Fruit fly (Drosophila melanogaster) whole organism, embryonic: ENCODE measurements around the gene CG9483.

Experiments
- CG18599 ChIP-seq: fragments of 200-800 bp; sonication (Bioruptor generic); optimal IDR thresholded peaks from 3 replicates; lab custom pipeline; 2017; ENCODE audit warnings: missing biosample characterization, missing genetic modification characterization, mild to moderate bottlenecking, moderate library complexity, missing genetic modification reagents
- CG2875 ChIP-seq: fragments of 200-800 bp; sonication (Bioruptor generic); optimal IDR thresholded peaks from 2 replicates; lab custom pipeline; 2017; ENCODE audit warnings: missing biosample characterization, mild to moderate bottlenecking, missing genetic modification characterization, missing genetic modification reagents
- CG31365 ChIP-seq: fragments of 200-800 bp; sonication (Bioruptor generic); optimal IDR thresholded peaks from 2 replicates; lab custom pipeline; 2018; ENCODE audit warnings: missing biosample characterization, mild to moderate bottlenecking, missing genetic modification characterization
- CG33213 ChIP-seq: fragments of 200-800 bp; sonication (Bioruptor generic); optimal IDR thresholded peaks from 3 replicates; lab custom pipeline; 2016; ENCODE audit warnings: missing biosample characterization, missing genetic modification characterization
- CG7786 ChIP-seq: fragments of 200-800 bp; sonication (Bioruptor generic); optimal IDR thresholded peaks from 2 replicates; lab custom pipeline; 2016; ENCODE audit warnings: missing biosample characterization, missing genetic modification characterization
- CTCF ChIP-seq: fragments of 200-800 bp; sonication (Bioruptor generic); optimal IDR thresholded peaks from 2 replicates; lab custom pipeline; 2017; ENCODE audit warnings: missing biosample characterization, mild to moderate bottlenecking, missing genetic modification characterization, moderate library complexity
- CrebB ChIP-seq: fragments of 200-800 bp; sonication (Bioruptor generic); optimal IDR thresholded peaks from 3 replicates; lab custom pipeline; 2018; ENCODE audit warnings: missing biosample characterization, mild to moderate bottlenecking, missing genetic modification characterization
- Dbx ChIP-seq: fragments of 200-800 bp; sonication (Bioruptor generic); IDR thresholded peaks from 3 replicates; pipeline ENCODE4 v1.3.6; 2022; ENCODE audit warnings: missing biosample characterization, missing genetic modification characterization
- Dfd ChIP-seq, 2 experiments: fragments of >200 bp; optimal IDR thresholded peaks; 2 replicates each; lab custom pipeline; 2017; ENCODE audit warnings: missing biosample characterization in 2 of 2, missing genetic modification characterization in 2 of 2
- HLH3B ChIP-seq: fragments of 200-800 bp; sonication (Bioruptor generic); IDR thresholded peaks from 2 replicates; pipeline ENCODE4 v1.3.6; 2022; ENCODE audit warnings: missing biosample characterization, missing genetic modification characterization
- Hr39 ChIP-seq: fragments of >200 bp; optimal IDR thresholded peaks from 2 replicates; lab custom pipeline; 2017
- Rfx ChIP-seq: fragments of 200-800 bp; sonication (Bioruptor generic); IDR thresholded peaks from 2 replicates; pipeline ENCODE4 v1.3.6; 2022; ENCODE audit warnings: missing biosample characterization, missing genetic modification characterization
- crp ChIP-seq, 2 experiments: fragments of 200-800 bp; sonication (Bioruptor generic); optimal IDR thresholded peaks; 2 replicates in 1 of 2; 3 replicates in 1 of 2; lab custom pipeline; 2017; ENCODE audit warnings: missing biosample characterization in 2 of 2, missing genetic modification characterization in 2 of 2, mild to moderate bottlenecking in 1 of 2, moderate library complexity in 1 of 2
- scrt ChIP-seq: fragments of 200-800 bp; sonication (Bioruptor generic); optimal IDR thresholded peaks from 2 replicates; lab custom pipeline; 2018; ENCODE audit warnings: missing biosample characterization, mild to moderate bottlenecking, missing genetic modification characterization, moderate library complexity

DNA sequence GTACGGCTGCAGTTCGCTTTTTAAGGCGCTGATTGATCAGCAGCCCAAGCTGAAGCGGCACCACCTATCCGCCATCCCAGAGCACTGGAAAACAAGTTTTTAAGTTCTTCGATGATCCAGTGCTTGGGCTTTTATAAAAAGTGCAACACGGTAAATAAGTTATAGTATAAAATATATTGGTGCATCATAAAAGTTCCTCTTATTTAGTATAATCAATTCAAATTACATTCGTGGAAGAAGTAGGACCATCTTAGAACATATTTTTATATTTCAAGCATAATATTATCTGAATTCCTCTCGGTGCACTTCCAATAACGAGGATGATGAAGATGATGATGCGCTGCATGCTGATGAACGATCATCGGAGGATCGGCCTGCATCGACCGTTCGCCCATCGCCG lies 11.1 kb upstream of the CG9483 start:
- no peak for TF ChIP-seq Rfx
- TF ChIP-seq CG31365 (tag; lab: Kevin White, UChicago) = no peak
- no peak for TF ChIP-seq crp (GFP tag; optimal IDR thresholded peaks at IDR 0.05; lab: Kevin White, UChicago)
- TF ChIP-seq CG7786 (GFP tag; lab: Kevin White, UChicago) = no peak
- no peak for TF ChIP-seq CG33213 (GFP tag; lab: Kevin White, UChicago)
- TF ChIP-seq Hr39 = no peak
- no peak for TF ChIP-seq Dbx
- no peak for TF ChIP-seq CTCF
- TF ChIP-seq CG2875 (GFP tag; lab: Kevin White, UChicago) = no peak
- TF ChIP-seq CrebB = no peak
- TF ChIP-seq Dfd (GFP tag; optimal IDR thresholded peaks at IDR 0.05; lab: Kevin White, UChicago) = no peak
- TF ChIP-seq scrt (GFP tag; lab: Kevin White, UChicago) = no peak
- TF ChIP-seq CG18599 = no peak
- TF ChIP-seq HLH3B (GFP tag; lab: Robert Waterston, UW) = no peak
